Worm (Caenorhabditis elegans): ENCODE data around the gene dyf-11.

DNA sequence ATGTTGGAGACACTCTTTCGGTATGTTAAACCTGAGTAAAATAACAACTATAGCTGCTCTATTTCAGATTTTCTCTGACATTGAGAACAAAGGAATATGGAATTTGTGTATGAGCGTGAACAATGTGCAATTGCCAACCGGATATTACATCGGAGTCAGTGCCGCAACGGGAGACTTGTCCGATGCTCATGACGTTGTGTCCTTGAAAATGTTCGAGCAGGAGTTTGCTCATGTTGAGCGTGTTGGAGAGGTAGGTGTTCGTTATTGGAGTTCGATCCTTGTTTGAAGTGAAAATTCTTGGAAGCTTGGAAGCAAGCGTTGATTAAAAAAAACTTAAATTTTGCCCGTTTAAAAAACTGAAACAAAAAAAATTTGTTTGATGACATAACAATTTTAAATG, 6.0 kb downstream of the dyf-11 start:
- TF ChIP-seq elt-1 (tag; optimal IDR thresholded peaks at IDR 0.05; ENCODE audit: borderline replicate concordance, insufficient read depth): no peak
- TF ChIP-seq lsy-2 (tag; optimal IDR thresholded peaks at IDR 0.05): no peak
- TF ChIP-seq unc-62 (GFP tag; optimal IDR thresholded peaks at IDR 0.05): no peak
- TF ChIP-seq unc-39 (tag; optimal IDR thresholded peaks at IDR 0.05): no peak
- no peak for TF ChIP-seq lin-13 (tag; optimal IDR thresholded peaks at IDR 0.05)
- no peak for TF ChIP-seq elt-3 (tag; optimal IDR thresholded peaks at IDR 0.05)
- no peak for TF ChIP-seq nhr-237 (tag; optimal IDR thresholded peaks at IDR 0.05)
- TF ChIP-seq pha-4 (tag; optimal IDR thresholded peaks at IDR 0.05): no peak
- TF ChIP-seq ces-1 (GFP tag; optimal IDR thresholded peaks at IDR 0.05): no peak
- no peak for TF ChIP-seq nhr-12 (tag; optimal IDR thresholded peaks at IDR 0.05)
- TF ChIP-seq ceh-39 (tag; optimal IDR thresholded peaks at IDR 0.05): no peak
- TF ChIP-seq blmp-1 (tag; optimal IDR thresholded peaks at IDR 0.05): no peak
- no peak for TF ChIP-seq nhr-76 (tag; optimal IDR thresholded peaks at IDR 0.05)
